Worm (Caenorhabditis elegans) whole organism, L3 larva: ENCODE data around the gene nadk-1.

Experiments
- fkh-10 ChIP-seq: sonication (generic microtip); optimal IDR thresholded peaks from 2 replicates; lab custom pipeline; 2017; ENCODE audit warnings: missing biosample characterization, missing genetic modification reagents, missing genetic modification characterization
- lin-15B ChIP-seq: fragments of 150-350 bp; optimal IDR thresholded peaks from 2 replicates; lab custom pipeline; 2014; ENCODE audit warnings: missing biosample characterization, missing genetic modification characterization
- mdl-1 ChIP-seq: fragments of 150-350 bp; optimal IDR thresholded peaks from 2 replicates; lab custom pipeline; 2014; ENCODE audit warnings: missing biosample characterization, missing genetic modification characterization
- nhr-43 ChIP-seq: sonication (generic microtip); optimal IDR thresholded peaks from 2 replicates; lab custom pipeline; 2016; ENCODE audit warnings: mild to moderate bottlenecking, missing genetic modification characterization, missing compliant biosample characterization; ENCODE audit not compliant: poor library complexity, severe bottlenecking
- nhr-77 ChIP-seq: fragments of 150-350 bp; optimal IDR thresholded peaks from 2 replicates; lab custom pipeline; 2014; ENCODE audit warnings: missing biosample characterization, missing genetic modification characterization
- pqm-1 ChIP-seq: fragments of 150-350 bp; optimal IDR thresholded peaks from 2 replicates; lab custom pipeline; 2017; ENCODE audit warnings: missing biosample characterization, missing genetic modification characterization, inconsistent platforms

DNA sequence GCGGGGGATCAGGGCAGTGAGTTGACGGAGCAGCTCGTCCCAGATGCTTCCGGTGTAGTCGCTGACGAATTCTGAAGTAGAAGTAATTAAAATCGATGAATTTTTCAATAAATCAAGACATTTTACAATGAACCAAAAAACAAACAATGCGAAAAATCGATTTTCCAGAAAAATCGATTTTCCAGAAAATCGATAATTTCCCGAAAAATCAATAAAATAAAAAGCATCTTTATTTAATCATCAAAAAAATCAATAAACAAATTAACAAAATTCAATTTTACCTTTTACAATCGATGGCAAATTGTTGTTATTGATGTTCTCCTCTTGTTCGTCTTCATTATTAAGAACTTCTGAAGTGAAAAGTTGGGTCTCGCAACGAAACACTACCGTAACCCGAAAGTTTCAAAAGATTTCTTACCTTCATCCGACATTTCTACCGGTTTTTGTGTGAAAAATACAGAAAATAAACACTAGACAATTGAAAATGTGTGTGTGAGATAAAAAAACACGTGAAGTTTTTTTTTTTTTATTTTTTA is 22.3 kb upstream of the nadk-1 start, which contains the start of gene clp-6:
- TF ChIP-seq nhr-43 (tag; lab: Kevin White, UChicago) (no peak), lin-15B (tag; lab: Kevin White, UChicago) (no peak), nhr-77 (tag; lab: Kevin White, UChicago) (no peak), mdl-1 (tag; lab: Kevin White, UChicago) (no peak), pqm-1 (tag; lab: Kevin White, UChicago) (no peak), fkh-10 (GFP tag; lab: Kevin White, UChicago) (no peak)
